Fruit fly (Drosophila melanogaster) whole organism, embryonic: ENCODE measurements around the gene Tob.

Source experiments
- CG10565 ChIP-seq: fragments of 200-800 bp; sonication (Bioruptor generic); optimal IDR thresholded peaks from 3 replicates; lab custom pipeline; 2016; ENCODE audit warnings: missing biosample characterization, mild to moderate bottlenecking, missing genetic modification characterization
- CG10979 ChIP-seq: fragments of 200-800 bp; sonication (Bioruptor generic); optimal IDR thresholded peaks from 2 replicates; lab custom pipeline; 2018; ENCODE audit warnings: missing biosample characterization, mild to moderate bottlenecking, missing genetic modification characterization, moderate library complexity
- CG11504 ChIP-seq: fragments of 200-800 bp; sonication (Bioruptor generic); optimal IDR thresholded peaks from 3 replicates; lab custom pipeline; 2019; ENCODE audit warnings: missing biosample characterization, mild to moderate bottlenecking, missing genetic modification characterization, moderate library complexity
- CG12391 ChIP-seq: fragments of 200-800 bp; sonication (Bioruptor generic); optimal IDR thresholded peaks from 3 replicates; lab custom pipeline; 2018; ENCODE audit warnings: missing biosample characterization, mild to moderate bottlenecking, missing genetic modification characterization, moderate library complexity
- CG13624 ChIP-seq: fragments of 200-800 bp; sonication (Bioruptor generic); optimal IDR thresholded peaks from 2 replicates; lab custom pipeline; 2016; ENCODE audit warnings: missing biosample characterization, missing genetic modification characterization
- CG14667 ChIP-seq: fragments of 200-800 bp; sonication (Bioruptor generic); IDR thresholded peaks from 2 replicates; pipeline ENCODE4 v1.3.6; 2022; ENCODE audit warnings: missing biosample characterization, missing genetic modification characterization
- CG1603 ChIP-seq: fragments of 200-800 bp; sonication (Bioruptor generic); optimal IDR thresholded peaks from 2 replicates; lab custom pipeline; 2019; ENCODE audit warnings: missing biosample characterization, mild to moderate bottlenecking, missing genetic modification characterization, moderate library complexity
- CG16779 ChIP-seq: fragments of 200-800 bp; sonication (Bioruptor generic); IDR thresholded peaks from 2 replicates; pipeline ENCODE4 v1.3.6; 2022; ENCODE audit warnings: missing biosample characterization, missing genetic modification characterization
- CG17328 ChIP-seq: fragments of 200-800 bp; sonication (Bioruptor generic); IDR thresholded peaks from 2 replicates; pipeline ENCODE4 v1.3.6; 2022; ENCODE audit warnings: missing biosample characterization, missing genetic modification characterization
- CG17359 ChIP-seq: fragments of 200-800 bp; sonication (Bioruptor generic); optimal IDR thresholded peaks from 3 replicates; lab custom pipeline; 2018; ENCODE audit warnings: missing biosample characterization, mild to moderate bottlenecking, missing genetic modification characterization, moderate library complexity
- CG17385 ChIP-seq: fragments of 200-800 bp; sonication (Bioruptor generic); optimal IDR thresholded peaks from 3 replicates; lab custom pipeline; 2018; ENCODE audit warnings: missing biosample characterization, mild to moderate bottlenecking, missing genetic modification characterization
- CG17802 ChIP-seq: fragments of 200-800 bp; sonication (Bioruptor generic); optimal IDR thresholded peaks from 2 replicates; lab custom pipeline; 2018; ENCODE audit warnings: missing biosample characterization, mild to moderate bottlenecking, missing genetic modification characterization, moderate library complexity
- CG17912 ChIP-seq: fragments of 200-800 bp; sonication (Bioruptor generic); optimal IDR thresholded peaks from 2 replicates; lab custom pipeline; 2018; ENCODE audit warnings: missing biosample characterization, mild to moderate bottlenecking, missing genetic modification characterization
- CG32532 ChIP-seq: fragments of 200-800 bp; sonication (Bioruptor generic); IDR thresholded peaks from 2 replicates; pipeline ENCODE4 v1.3.6; 2022; ENCODE audit warnings: missing biosample characterization, missing genetic modification characterization
- CG5245 ChIP-seq: fragments of 200-800 bp; sonication (Bioruptor generic); optimal IDR thresholded peaks from 3 replicates; lab custom pipeline; 2016; ENCODE audit warnings: missing biosample characterization, missing genetic modification characterization
- CG5953 ChIP-seq: fragments of 200-800 bp; sonication (Bioruptor generic); IDR thresholded peaks from 2 replicates; pipeline ENCODE4 v1.3.6; 2022; ENCODE audit warnings: missing biosample characterization, missing genetic modification characterization
- CG6683 ChIP-seq: fragments of 200-800 bp; sonication (Bioruptor generic); optimal IDR thresholded peaks from 2 replicates; lab custom pipeline; 2017; ENCODE audit warnings: missing biosample characterization, mild to moderate bottlenecking, missing genetic modification characterization, missing genetic modification reagents
- CG8281 ChIP-seq: fragments of 200-800 bp; sonication (Bioruptor generic); optimal IDR thresholded peaks from 2 replicates; lab custom pipeline; 2018; ENCODE audit warnings: missing biosample characterization, mild to moderate bottlenecking, missing genetic modification characterization, moderate library complexity
- CG8388 ChIP-seq: fragments of 200-800 bp; sonication (Bioruptor generic); optimal IDR thresholded peaks from 2 replicates; lab custom pipeline; 2019; ENCODE audit warnings: missing biosample characterization, mild to moderate bottlenecking, missing genetic modification characterization, moderate library complexity
- Ets65A ChIP-seq: fragments of 200-800 bp; sonication (Bioruptor generic); peaks from one replicate; lab custom pipeline; 2016; ENCODE audit warnings: missing biosample characterization, missing genetic modification characterization
- Hand ChIP-seq: fragments of 200-800 bp; sonication (Bioruptor generic); optimal IDR thresholded peaks from 2 replicates; lab custom pipeline; 2017; ENCODE audit warnings: mild to moderate bottlenecking, missing biosample characterization, missing genetic modification reagents, missing genetic modification characterization
- HmgD ChIP-seq: fragments of 200-800 bp; sonication (Bioruptor generic); optimal IDR thresholded peaks from 3 replicates; lab custom pipeline; 2016; ENCODE audit warnings: missing biosample characterization, missing genetic modification characterization
- Hr78 ChIP-seq, 2 experiments: fragments of 200-800 bp in 1 of 2; fragments of >200 bp in 1 of 2; sonication (Bioruptor generic) in 1 of 2; optimal IDR thresholded peaks; 2 replicates each; lab custom pipeline; 2017 to 2019; ENCODE audit warnings: missing biosample characterization in 2 of 2, missing genetic modification characterization in 2 of 2, mild to moderate bottlenecking in 1 of 2, moderate library complexity in 1 of 2
- Kr ChIP-seq: fragments of 200-800 bp; sonication (Bioruptor generic); optimal IDR thresholded peaks from 2 replicates; lab custom pipeline; 2017; ENCODE audit warnings: missing biosample characterization, mild to moderate bottlenecking, missing genetic modification characterization
- Oaz ChIP-seq: fragments of 200-800 bp; sonication (Bioruptor generic); IDR thresholded peaks from 2 replicates; pipeline ENCODE4 v1.3.6; 2022; ENCODE audit warnings: missing biosample characterization, missing genetic modification characterization
- Rfx ChIP-seq: fragments of 200-800 bp; sonication (Bioruptor generic); IDR thresholded peaks from 2 replicates; pipeline ENCODE4 v1.3.6; 2022; ENCODE audit warnings: missing biosample characterization, missing genetic modification characterization
- Six4 ChIP-seq: fragments of 200-800 bp; sonication (Bioruptor generic); optimal IDR thresholded peaks from 2 replicates; lab custom pipeline; 2016; ENCODE audit warnings: missing biosample characterization, missing genetic modification characterization
- Usf ChIP-seq: fragments of 200-800 bp; sonication (Bioruptor generic); optimal IDR thresholded peaks from 2 replicates; lab custom pipeline; 2017; ENCODE audit warnings: missing genotype, missing biosample characterization, missing genetic modification characterization
- Xrp1 ChIP-seq: fragments of 200-800 bp; sonication (Bioruptor generic); IDR thresholded peaks from 2 replicates; pipeline ENCODE4 v1.3.6; 2022; ENCODE audit warnings: missing biosample characterization, missing genetic modification characterization
- al ChIP-seq: fragments of 200-800 bp; sonication (Bioruptor generic); IDR thresholded peaks from 2 replicates; pipeline ENCODE4 v1.3.6; 2022; ENCODE audit warnings: missing biosample characterization, missing genetic modification characterization
- ara ChIP-seq: fragments of 200-800 bp; sonication (Bioruptor generic); IDR thresholded peaks from 2 replicates; pipeline ENCODE4 v1.3.6; 2022; ENCODE audit warnings: missing biosample characterization, missing genetic modification characterization
- az2 ChIP-seq: fragments of 200-800 bp; sonication (Bioruptor generic); optimal IDR thresholded peaks from 3 replicates; lab custom pipeline; 2016; ENCODE audit warnings: missing biosample characterization, missing genetic modification characterization
- dan ChIP-seq: fragments of 200-800 bp; sonication (Bioruptor generic); IDR thresholded peaks from 2 replicates; pipeline ENCODE4 v1.3.6; 2022; ENCODE audit warnings: missing biosample characterization, missing genetic modification characterization
- dmrt11E ChIP-seq: fragments of 200-800 bp; sonication (Bioruptor generic); optimal IDR thresholded peaks from 3 replicates; lab custom pipeline; 2018; ENCODE audit warnings: missing biosample characterization, mild to moderate bottlenecking, missing genetic modification characterization, moderate library complexity
- emc ChIP-seq: fragments of 200-800 bp; sonication (Bioruptor generic); optimal IDR thresholded peaks from 2 replicates; lab custom pipeline; 2016; ENCODE audit warnings: missing biosample characterization, missing genetic modification characterization
- fd64A ChIP-seq: fragments of 200-800 bp; sonication (Bioruptor generic); optimal IDR thresholded peaks from 3 replicates; lab custom pipeline; 2018; ENCODE audit warnings: missing biosample characterization, mild to moderate bottlenecking, missing genetic modification characterization
- gcm2 ChIP-seq: fragments of 200-800 bp; sonication (Bioruptor generic); optimal IDR thresholded peaks from 2 replicates; lab custom pipeline; 2016; ENCODE audit warnings: missing biosample characterization, missing genetic modification characterization
- grn ChIP-seq: fragments of 200-800 bp; sonication (Bioruptor generic); optimal IDR thresholded peaks from 3 replicates; lab custom pipeline; 2017; ENCODE audit warnings: missing biosample characterization, missing genetic modification characterization
- gro ChIP-seq: fragments of 200-800 bp; sonication (Bioruptor generic); optimal IDR thresholded peaks from 2 replicates; lab custom pipeline; 2016; ENCODE audit warnings: missing biosample characterization, missing genetic modification characterization
- ham ChIP-seq: fragments of 200-800 bp; sonication (Bioruptor generic); IDR thresholded peaks from 2 replicates; pipeline ENCODE4 v1.3.6; 2022; ENCODE audit warnings: missing biosample characterization, missing genetic modification characterization
- knrl ChIP-seq: fragments of 200-800 bp; sonication (Bioruptor generic); IDR thresholded peaks from 3 replicates; pipeline ENCODE4 v1.3.6; 2022; ENCODE audit warnings: missing biosample characterization, missing genetic modification characterization; ENCODE audit not compliant: partially characterized antibody
- lbe ChIP-seq: fragments of 200-800 bp; sonication (Bioruptor generic); optimal IDR thresholded peaks from 2 replicates; lab custom pipeline; 2016; ENCODE audit warnings: missing biosample characterization, mild to moderate bottlenecking, missing genetic modification characterization
- lola ChIP-seq, 3 experiments: fragments of >200 bp in 2 of 3; fragments of 200-800 bp in 1 of 3; sonication (Bioruptor generic) in 1 of 3; optimal IDR thresholded peaks; 2 replicates each; lab custom pipeline; 2017 to 2019; ENCODE audit warnings: missing biosample characterization in 3 of 3, missing genetic modification characterization in 3 of 3, mild to moderate bottlenecking in 1 of 3, moderate library complexity in 1 of 3
- luna ChIP-seq: fragments of 200-800 bp; sonication (Bioruptor generic); optimal IDR thresholded peaks from 2 replicates; lab custom pipeline; 2016; ENCODE audit warnings: missing biosample characterization, missing genetic modification characterization
- onecut ChIP-seq: fragments of 200-800 bp; sonication (Bioruptor generic); IDR thresholded peaks from 2 replicates; pipeline ENCODE4 v1.3.6; 2022; ENCODE audit warnings: missing biosample characterization, missing genetic modification characterization
- sisA ChIP-seq: fragments of 200-800 bp; sonication (Bioruptor generic); IDR thresholded peaks from 2 replicates; pipeline ENCODE4 v1.3.6; 2022; ENCODE audit warnings: missing biosample characterization, missing genetic modification characterization
- ssp ChIP-seq: fragments of 200-800 bp; sonication (Bioruptor generic); IDR thresholded peaks from 2 replicates; pipeline ENCODE4 v1.3.6; 2022; ENCODE audit warnings: missing biosample characterization, missing genetic modification characterization
- tin ChIP-seq: fragments of 200-800 bp; sonication (Bioruptor generic); optimal IDR thresholded peaks from 3 replicates; lab custom pipeline; 2016; ENCODE audit warnings: missing biosample characterization, missing genetic modification characterization
- tll ChIP-seq, 2 experiments: fragments of 200-800 bp in 1 of 2; fragments of >200 bp in 1 of 2; sonication (Bioruptor generic) in 1 of 2; optimal IDR thresholded peaks; 2 replicates each; lab custom pipeline; 2017 to 2019; ENCODE audit warnings: missing biosample characterization in 2 of 2, missing genetic modification characterization in 2 of 2, mild to moderate bottlenecking in 1 of 2, moderate library complexity in 1 of 2
- ttk ChIP-seq: fragments of 200-800 bp; sonication (Bioruptor generic); IDR thresholded peaks from 2 replicates; pipeline ENCODE4 v2.1.2; 2022; ENCODE audit warnings: missing biosample characterization, missing genetic modification characterization
- vnd ChIP-seq: fragments of 200-800 bp; sonication (Bioruptor generic); IDR thresholded peaks from 3 replicates; pipeline ENCODE4 v1.3.6; 2022; ENCODE audit warnings: missing biosample characterization, missing genetic modification characterization; ENCODE audit not compliant: partially characterized antibody

The Tob gene

DNA sequence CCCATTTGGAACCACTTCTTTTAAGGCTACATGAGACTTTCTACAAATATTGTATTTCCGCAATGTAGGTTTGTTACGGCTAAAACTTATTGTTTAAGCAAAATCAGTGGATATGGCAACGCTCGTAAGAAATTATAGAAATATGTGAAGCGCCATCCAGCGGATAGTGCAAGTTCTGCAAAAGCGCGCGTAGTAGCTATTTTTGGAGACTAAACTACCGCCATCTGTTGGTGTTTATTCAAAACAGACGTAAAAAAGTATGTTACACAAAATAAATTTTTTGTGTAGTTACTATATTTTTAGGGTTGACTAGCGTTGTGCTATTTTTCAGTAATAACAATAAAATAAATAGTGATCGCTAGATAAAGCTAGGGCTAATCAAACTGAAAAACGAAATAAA is 14.4 kb upstream of the Tob start (continued):
- TF ChIP-seq CG17802 (tag; lab: Kevin White, UChicago) (no peak), ssp (no peak), tll (GFP tag; optimal IDR thresholded peaks at IDR 0.05; lab: Kevin White, UChicago) (no peak), Kr (GFP tag; lab: Kevin White, UChicago) (no peak), emc (GFP tag; lab: Kevin White, UChicago) (no peak), Ets65A (peak; percentile 97), vnd (GFP tag; lab: Robert Waterston, UW) (no peak), CG14667 (GFP tag; lab: Robert Waterston, UW) (peak; percentile 33; the same call in 1 of the 2 replicates), CG17912 (GFP tag; lab: Kevin White, UChicago) (peak; percentile 26), lola (GFP tag; optimal IDR thresholded peaks at IDR 0.05; lab: Kevin White, UChicago) (no peak), CG5953 (GFP tag; lab: Robert Waterston, UW) (no peak), knrl (GFP tag; lab: Robert Waterston, UW) (peak; percentile 27; the same call in 1 of the 3 replicates), CG17359 (tag; lab: Kevin White, UChicago) (peak; percentile 25), HmgD (GFP tag; lab: Kevin White, UChicago) (no peak), ham (GFP tag; lab: Robert Waterston, UW) (no peak), CG17385 (GFP tag; lab: Kevin White, UChicago) (no peak), ara (GFP tag; lab: Robert Waterston, UW) (peak; percentile 49), CG5245 (peak; percentile 12), CG16779 (no peak), ttk (GFP tag; lab: Robert Waterston, UW) (no peak), Hr78 (GFP tag; optimal IDR thresholded peaks at IDR 0.05; lab: Kevin White, UChicago) (no peak), az2 (GFP tag; lab: Kevin White, UChicago) (peak; percentile 46), sisA (GFP tag; lab: Robert Waterston, UW) (peak; percentile 48), Hand (GFP tag; lab: Kevin White, UChicago) (no peak), lbe (GFP tag; lab: Kevin White, UChicago) (peak; percentile 6), luna (GFP tag; lab: Kevin White, UChicago) (peak; percentile 24), CG12391 (tag; lab: Kevin White, UChicago) (no peak), CG8388 (GFP tag; lab: Kevin White, UChicago) (no peak), CG1603 (tag; lab: Kevin White, UChicago) (peak; percentile 40), CG10979 (tag; lab: Kevin White, UChicago) (peak; percentile 55), Xrp1 (GFP tag; lab: Robert Waterston, UW) (no peak), Oaz (GFP tag; lab: Robert Waterston, UW) (0 out of 2 replicates have a peak, but pooled peaks have one; percentile 29), tin (GFP tag; lab: Kevin White, UChicago) (peak; percentile 13), Six4 (GFP tag; lab: Kevin White, UChicago) (no peak), CG13624 (GFP tag; lab: Kevin White, UChicago) (peak; percentile 38), fd64A (GFP tag; lab: Kevin White, UChicago) (no peak), CG6683 (GFP tag; lab: Kevin White, UChicago) (no peak), CG11504 (peak; percentile 14), onecut (peak; percentile 51), al (GFP tag; lab: Robert Waterston, UW) (no peak), dan (GFP tag; lab: Robert Waterston, UW) (no peak), Usf (GFP tag; lab: Kevin White, UChicago) (no peak), CG32532 (GFP tag; lab: Robert Waterston, UW) (peak; percentile 77), gro (GFP tag; lab: Kevin White, UChicago) (peak; percentile 18), Rfx (peak; percentile 85), CG17328 (GFP tag; lab: Robert Waterston, UW) (peak; percentile 5; the same call in 1 of the 2 replicates), grn (GFP tag; lab: Kevin White, UChicago) (peak; percentile 50), gcm2 (GFP tag; lab: Kevin White, UChicago) (no peak), CG8281 (tag; lab: Kevin White, UChicago) (no peak), dmrt11E (tag; lab: Kevin White, UChicago) (no peak), CG10565 (GFP tag; lab: Kevin White, UChicago) (no peak)
